Worm (Caenorhabditis elegans): ENCODE results near the gene ugt-36.

DNA sequence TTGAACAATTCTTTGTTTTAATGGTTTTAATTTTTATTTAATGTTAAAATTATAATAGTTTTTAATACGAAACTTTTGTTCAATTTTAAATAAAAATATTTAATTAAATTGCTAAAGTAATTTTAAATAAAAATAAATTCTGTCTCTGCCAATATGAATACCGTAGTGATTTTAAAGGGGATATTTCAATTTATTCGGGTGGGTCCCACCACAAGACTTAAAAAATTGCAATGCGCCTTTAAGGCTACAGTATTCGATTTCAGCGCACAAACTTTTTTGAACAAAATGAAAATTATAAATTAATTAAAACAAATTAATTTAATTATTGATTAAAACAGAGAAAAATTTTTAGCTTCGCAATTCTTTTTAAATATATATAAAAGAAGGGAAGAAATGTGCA, 32.3 kb downstream of the ugt-36 start:
- TF ChIP-seq pha-4 (GFP tag; IDR thresholded peaks at IDR 0.05) (no peak), pha-4 (tag; optimal IDR thresholded peaks at IDR 0.05) (no peak), nhr-6 (tag; optimal IDR thresholded peaks at IDR 0.05) (no peak), mdt-29 (GFP tag; IDR thresholded peaks at IDR 0.05) (no peak), egl-43 (GFP tag; IDR thresholded peaks at IDR 0.05) (no peak), lin-13 (GFP tag; optimal IDR thresholded peaks at IDR 0.05) (no peak), nhr-76 (tag; optimal IDR thresholded peaks at IDR 0.05) (no peak), unc-39 (tag; optimal IDR thresholded peaks at IDR 0.05) (no peak), aly-2 (tag; optimal IDR thresholded peaks at IDR 0.05) (no peak), mep-1 (tag; optimal IDR thresholded peaks at IDR 0.05) (no peak)

Measured in whole organism, L4 larva.